Fruit fly (Drosophila melanogaster): ENCODE data around the gene CG34398.

dm6 chr2L:8849170-8849569, 49.4 kb upstream of the CG34398 start:
- no peak for TF ChIP-seq CG14655 (GFP tag; optimal IDR thresholded peaks at IDR 0.05)
- no peak for TF ChIP-seq CG34367 (tag; optimal IDR thresholded peaks at IDR 0.05)
- no peak for TF ChIP-seq Pif1A (GFP tag; optimal IDR thresholded peaks at IDR 0.05)
- no peak for TF ChIP-seq CG8301 (tag; optimal IDR thresholded peaks at IDR 0.05)
- no peak for TF ChIP-seq CG13204 (GFP tag; optimal IDR thresholded peaks at IDR 0.05)
- TF ChIP-seq Ets98B (GFP tag; IDR thresholded peaks at IDR 0.05), result no peak
- no peak for TF ChIP-seq EcR (GFP tag; optimal IDR thresholded peaks at IDR 0.05)
- no peak for TF ChIP-seq Pif1B (GFP tag; optimal IDR thresholded peaks at IDR 0.05)
- TF ChIP-seq fd96Ca (GFP tag; IDR thresholded peaks at IDR 0.05), result no peak
- TF ChIP-seq rn (GFP tag; IDR thresholded peaks at IDR 0.05), result no peak

Data from whole organism, pupa.